Fruit fly (Drosophila melanogaster) whole organism, embryonic: ENCODE results near the gene CG9389.

Experiments
- CG17829 ChIP-seq: fragments of 200-800 bp; optimal IDR thresholded peaks from 2 replicates; lab custom pipeline; 2019; ENCODE audit warnings: missing biosample characterization, mild to moderate bottlenecking, missing genetic modification characterization, moderate library complexity
- CG8765 ChIP-seq: fragments of 200-800 bp; sonication (Bioruptor generic); IDR thresholded peaks from 2 replicates; pipeline ENCODE4 v1.3.6; 2022; ENCODE audit warnings: missing biosample characterization, missing genetic modification characterization
- al ChIP-seq: fragments of 200-800 bp; sonication (Bioruptor generic); IDR thresholded peaks from 2 replicates; pipeline ENCODE4 v1.3.6; 2022; ENCODE audit warnings: missing biosample characterization, missing genetic modification characterization
- gfzf ChIP-seq: fragments of 200-800 bp; sonication (Bioruptor generic); optimal IDR thresholded peaks from 2 replicates; lab custom pipeline; 2016; ENCODE audit warnings: missing biosample characterization, mild to moderate bottlenecking, missing genetic modification characterization, moderate library complexity

- TF ChIP-seq CG17829 (tag; lab: Kevin White, UChicago) (no peak), gfzf (GFP tag; lab: Kevin White, UChicago) (no peak), al (no peak), CG8765 (no peak)
Measured at dm6 chr3L:21256062-21257023, 14.0 kb downstream of the CG9389 start.
